Fruit fly (Drosophila melanogaster): ENCODE measurements around the gene sn.
A peak's percentile ranks its signal among the peaks of the same experiment; 100 is the strongest.

The sn gene

dm6 chrX:7931028-7931549 lies 32.7 kb upstream of the sn start, which contains the start of gene mahe (continued):
- TF ChIP-seq CG32772 (GFP tag; IDR thresholded peaks at IDR 0.05), result no peak
- TF ChIP-seq mld (GFP tag; IDR thresholded peaks at IDR 0.05; ENCODE audit: partially characterized antibody), result peak; percentile 18; the same call in 1 of the 3 replicates
- TF ChIP-seq hb (GFP tag; IDR thresholded peaks at IDR 0.05; ENCODE audit: partially characterized antibody), result peak; percentile 67; the same call in 2 of the 3 replicates
- TF ChIP-seq CG2712 (tag; optimal IDR thresholded peaks at IDR 0.05), result no peak
- TF ChIP-seq CG10267 (tag; optimal IDR thresholded peaks at IDR 0.05), result peak; percentile 29
- TF ChIP-seq chinmo (GFP tag; IDR thresholded peaks at IDR 0.05; ENCODE audit: partially characterized antibody), result peak; percentile 93
- TF ChIP-seq CG42726 (GFP tag; IDR thresholded peaks at IDR 0.05; ENCODE audit: partially characterized antibody), result peak; percentile 75; the same call in 1 of the 2 replicates
- TF ChIP-seq Scr (GFP tag; IDR thresholded peaks at IDR 0.05; ENCODE audit: partially characterized antibody), result peak; percentile 87
- TF ChIP-seq CG32532 (GFP tag; IDR thresholded peaks at IDR 0.05), result no peak; the same call in 1 of the 2 replicates
- no peak for TF ChIP-seq ems (GFP tag; optimal IDR thresholded peaks at IDR 0.05)
- TF ChIP-seq Hmr (GFP tag; optimal IDR thresholded peaks at IDR 0.05), result no peak
- TF ChIP-seq vnd (GFP tag; IDR thresholded peaks at IDR 0.05; ENCODE audit: partially characterized antibody), result peak; percentile 69; the same call in 2 of the 3 replicates
- TF ChIP-seq CG2199 (GFP tag; IDR thresholded peaks at IDR 0.05), result no peak
- TF ChIP-seq CG13287 (GFP tag; IDR thresholded peaks at IDR 0.05; ENCODE audit: partially characterized antibody), result peak; percentile 92
- no peak for TF ChIP-seq otp (GFP tag; IDR thresholded peaks at IDR 0.05)
- peak; percentile 10 for TF ChIP-seq Myb (GFP tag; optimal IDR thresholded peaks at IDR 0.05)
- TF ChIP-seq CG9215 (GFP tag; IDR thresholded peaks at IDR 0.05), result no peak
- peak; percentile 37 for TF ChIP-seq CG34376 (GFP tag; optimal IDR thresholded peaks at IDR 0.05)
- TF ChIP-seq CG7963 (GFP tag; IDR thresholded peaks at IDR 0.05; ENCODE audit: partially characterized antibody), result peak; percentile 74
- no peak for TF ChIP-seq dan (GFP tag; IDR thresholded peaks at IDR 0.05)
- no peak for TF ChIP-seq CG8359 (GFP tag; optimal IDR thresholded peaks at IDR 0.05; ENCODE audit: borderline replicate concordance)
- TF ChIP-seq CG7745 (tag; optimal IDR thresholded peaks at IDR 0.05), result no peak
- no peak for TF ChIP-seq gcm (GFP tag; optimal IDR thresholded peaks at IDR 0.05)
- TF ChIP-seq abd-A (tag; optimal IDR thresholded peaks at IDR 0.05), result no peak
- peak; percentile 75 for TF ChIP-seq hbn (GFP tag; IDR thresholded peaks at IDR 0.05; ENCODE audit: partially characterized antibody)
- TF ChIP-seq Rx (GFP tag; IDR thresholded peaks at IDR 0.05), result no peak
- peak in 1 of 2 experiments; percentile 67 for TF ChIP-seq tll (GFP tag; optimal IDR thresholded peaks at IDR 0.05)
- no peak for TF ChIP-seq CG2202 (tag; optimal IDR thresholded peaks at IDR 0.05)
- TF ChIP-seq hth (optimal IDR thresholded peaks at IDR 0.05), result no peak
- TF ChIP-seq MESR4 (GFP tag; optimal IDR thresholded peaks at IDR 0.05), result peak; percentile 78
- no peak for TF ChIP-seq grau (tag; optimal IDR thresholded peaks at IDR 0.05)
- TF ChIP-seq CG17385 (GFP tag; optimal IDR thresholded peaks at IDR 0.05), result peak; percentile 49
- TF ChIP-seq Hr3 (GFP tag; optimal IDR thresholded peaks at IDR 0.05), result no peak
- TF ChIP-seq unc-4 (GFP tag; IDR thresholded peaks at IDR 0.05; ENCODE audit: partially characterized antibody), result peak; percentile 85
- no peak for TF ChIP-seq eve (GFP tag; optimal IDR thresholded peaks at IDR 0.05)
- no peak for TF ChIP-seq Lpt (GFP tag; optimal IDR thresholded peaks at IDR 0.05)
- no peak for TF ChIP-seq Mes4 (GFP tag; optimal IDR thresholded peaks at IDR 0.05)
- TF ChIP-seq gsb-n (tag; optimal IDR thresholded peaks at IDR 0.05), result peak; percentile 18
- TF ChIP-seq row (GFP tag; IDR thresholded peaks at IDR 0.05), result peak; percentile 32; the same call in 1 of the 3 replicates
- peak; percentile 33 for TF ChIP-seq CG15514 (GFP tag; optimal IDR thresholded peaks at IDR 0.05)
- no peak for TF ChIP-seq Fer3 (tag; optimal IDR thresholded peaks at IDR 0.05)
- TF ChIP-seq sug (tag; optimal IDR thresholded peaks at IDR 0.05), result no peak
- no peak for TF ChIP-seq CG17912 (GFP tag; optimal IDR thresholded peaks at IDR 0.05)
- peak; percentile 84 for TF ChIP-seq BEAF-32 (GFP tag; optimal IDR thresholded peaks at IDR 0.05)
- no peak for TF ChIP-seq ftz-f1 (GFP tag; optimal IDR thresholded peaks at IDR 0.05)
- TF ChIP-seq gfzf (GFP tag; optimal IDR thresholded peaks at IDR 0.05), result peak; percentile 21
- TF ChIP-seq CG9727 (GFP tag; optimal IDR thresholded peaks at IDR 0.05), result no peak
- peak; percentile 13 for TF ChIP-seq pfk (GFP tag; optimal IDR thresholded peaks at IDR 0.05)
- no peak for TF ChIP-seq Aef1 (GFP tag; IDR thresholded peaks at IDR 0.05)

Data from whole organism, embryonic.